Fruit fly (Drosophila melanogaster): ENCODE data around the gene CG7884.

- no peak for TF ChIP-seq CTCF (optimal IDR thresholded peaks at IDR 0.05)
- no peak for TF ChIP-seq CG8478 (optimal IDR thresholded peaks at IDR 0.05)
Observed at dm6 chrX:19259802-19260695, 39.6 kb downstream of the CG7884 start.

Measured in S2 (cell line).